Fruit fly (Drosophila melanogaster) Kc167 (cell line): ENCODE measurements around the gene ph-p.

ENCODE experiments used
- Myc ChIP-seq: fragments of >200 bp; optimal IDR thresholded peaks from 2 replicates; lab custom pipeline; 2017; ENCODE audit warnings: missing external identifiers
- Sin3A ChIP-seq: fragments of >200 bp; optimal IDR thresholded peaks from 2 replicates; lab custom pipeline; 2018; ENCODE audit warnings: missing external identifiers
- h ChIP-seq: fragments of >200 bp; optimal IDR thresholded peaks from 3 replicates; lab custom pipeline; 2018; ENCODE audit warnings: missing external identifiers
- insv ChIP-seq: fragments of >200 bp; optimal IDR thresholded peaks from 3 replicates; lab custom pipeline; 2018; ENCODE audit warnings: missing external identifiers
- psq ChIP-seq: fragments of >200 bp; optimal IDR thresholded peaks from 2 replicates; lab custom pipeline; 2017; ENCODE audit warnings: missing external identifiers
- ttk ChIP-seq: sonication (Bioruptor generic); optimal IDR thresholded peaks from 2 replicates; lab custom pipeline; 2017; ENCODE audit warnings: missing external identifiers

Gene ph-p

DNA sequence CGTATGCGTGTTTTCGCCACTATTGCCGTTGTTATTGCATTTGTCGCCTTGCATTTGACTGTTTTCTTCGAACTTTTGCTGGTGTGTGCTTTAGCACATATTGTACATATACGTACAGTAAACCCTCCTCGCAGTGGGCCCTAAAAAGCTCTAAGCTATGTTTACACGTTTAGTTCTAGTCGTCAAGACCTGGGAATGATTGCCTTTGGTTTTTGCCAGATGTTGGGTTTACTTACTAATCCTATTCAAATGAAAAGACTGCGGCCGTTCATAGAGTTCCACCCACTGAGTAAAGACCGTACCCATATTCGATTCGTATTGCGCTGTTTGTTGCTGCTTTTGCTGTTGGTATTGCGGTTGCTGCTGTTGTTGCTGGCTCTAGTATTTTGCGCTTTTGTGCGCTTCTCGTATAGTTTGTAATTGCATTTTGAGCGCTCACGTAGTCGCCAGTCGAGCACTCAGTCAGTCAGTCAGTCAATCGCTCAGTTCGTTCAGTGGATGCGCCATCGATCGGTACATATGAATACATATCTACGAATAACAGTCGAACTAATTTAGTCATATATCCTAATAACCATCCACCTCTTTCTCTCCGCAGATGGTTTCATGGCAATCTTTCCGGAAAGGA is 30.3 kb downstream of the ph-p start:
- no peak for TF ChIP-seq ttk
- no peak for TF ChIP-seq insv (lab: Kevin White, UChicago)
- no peak for TF ChIP-seq psq (lab: Kevin White, UChicago)
- no peak for TF ChIP-seq Myc (lab: Kevin White, UChicago)
- TF ChIP-seq h: no peak
- TF ChIP-seq Sin3A (lab: Kevin White, UChicago): no peak

DNA sequence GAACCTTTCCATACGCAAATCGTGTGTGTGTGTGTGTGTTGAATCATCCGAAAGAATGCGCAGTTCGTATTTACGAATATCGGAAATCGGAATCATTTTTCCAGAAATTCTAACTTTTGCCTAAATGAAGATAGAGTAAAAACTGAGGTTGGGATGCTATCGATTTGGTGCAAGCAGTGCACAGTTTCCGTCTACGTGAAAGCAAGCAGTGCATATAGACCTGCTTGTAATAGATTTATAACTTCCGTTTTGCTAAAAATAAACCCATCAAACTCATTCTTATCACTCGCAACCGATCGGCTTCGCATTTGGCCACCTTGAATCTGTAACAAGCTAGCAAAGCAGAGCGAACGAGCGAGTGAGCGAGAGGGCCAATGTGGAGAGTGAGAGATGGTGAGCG is 31.8 kb downstream of the ph-p start:
- no peak for TF ChIP-seq ttk
- TF ChIP-seq insv (lab: Kevin White, UChicago): no peak
- no peak for TF ChIP-seq psq (lab: Kevin White, UChicago)
- TF ChIP-seq Myc (lab: Kevin White, UChicago): no peak
- TF ChIP-seq h: no peak
- TF ChIP-seq Sin3A (lab: Kevin White, UChicago): no peak

DNA sequence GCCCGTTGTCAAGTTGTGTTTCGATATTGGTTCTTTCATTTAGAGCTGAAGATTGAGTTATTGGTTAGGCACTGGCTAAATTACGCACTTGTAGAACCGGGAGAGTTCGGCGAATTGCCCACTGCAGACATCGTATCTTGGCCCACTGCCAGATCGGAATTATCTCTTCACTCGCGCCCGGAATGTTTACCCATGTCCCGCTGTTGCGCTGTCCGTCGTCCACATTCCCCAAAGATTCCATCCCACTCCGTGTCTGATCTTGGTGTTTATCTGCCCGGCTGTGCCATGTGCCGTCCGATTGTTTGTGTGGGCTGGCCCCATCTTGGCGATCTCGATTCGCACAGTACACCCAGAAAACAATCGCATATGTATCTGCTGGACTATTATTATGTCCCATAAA is 33.8 kb downstream of the ph-p start:
- no peak for TF ChIP-seq ttk
- TF ChIP-seq Sin3A (lab: Kevin White, UChicago): no peak
- TF ChIP-seq insv (lab: Kevin White, UChicago): no peak
- no peak for TF ChIP-seq Myc (lab: Kevin White, UChicago)
- TF ChIP-seq h: no peak
- no peak for TF ChIP-seq psq (lab: Kevin White, UChicago)

DNA sequence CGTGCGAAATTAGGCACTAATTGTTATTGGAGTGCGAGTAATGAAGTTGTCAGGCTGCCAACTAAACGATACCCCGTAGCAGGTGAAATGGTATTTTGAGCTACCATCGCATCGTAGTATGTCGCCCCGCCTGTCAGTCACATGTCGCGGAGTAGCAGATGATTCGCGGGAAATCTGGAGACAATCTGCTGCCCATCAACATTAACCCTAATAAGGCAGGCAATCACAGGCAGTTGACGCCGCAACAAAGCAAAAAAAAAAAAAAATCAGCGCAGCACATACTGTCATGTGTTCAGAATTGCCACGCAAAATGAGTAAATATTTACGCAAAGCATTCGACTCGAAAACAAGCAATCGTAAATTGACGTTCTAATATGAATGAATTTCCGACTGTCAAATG is 34.3 kb downstream of the ph-p start:
- no peak for TF ChIP-seq psq (lab: Kevin White, UChicago)
- no peak for TF ChIP-seq h
- no peak for TF ChIP-seq Sin3A (lab: Kevin White, UChicago)
- no peak for TF ChIP-seq insv (lab: Kevin White, UChicago)
- TF ChIP-seq ttk: no peak
- no peak for TF ChIP-seq Myc (lab: Kevin White, UChicago)

DNA sequence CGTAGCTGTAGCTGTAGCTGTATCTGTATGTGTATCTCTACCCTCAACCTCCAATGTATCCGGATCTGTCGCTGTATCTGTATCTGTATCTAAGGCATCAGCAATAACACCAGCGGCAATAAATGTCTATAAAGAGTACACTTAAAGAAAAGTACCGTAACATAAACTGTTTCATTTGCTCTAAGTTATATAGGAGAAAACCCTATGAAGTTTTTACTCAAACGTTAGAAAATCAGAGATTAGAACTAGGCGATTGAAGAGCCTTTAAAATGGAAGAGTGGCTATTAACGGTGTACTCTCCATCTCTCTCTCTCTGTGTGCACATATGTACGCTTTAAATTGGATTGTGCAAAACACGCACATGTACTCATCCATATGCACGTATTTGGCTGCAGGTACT is 39.9 kb downstream of the ph-p start:
- TF ChIP-seq insv (lab: Kevin White, UChicago) (no peak), Sin3A (lab: Kevin White, UChicago) (no peak), Myc (lab: Kevin White, UChicago) (no peak), psq (lab: Kevin White, UChicago) (no peak), ttk (no peak), h (no peak)

DNA sequence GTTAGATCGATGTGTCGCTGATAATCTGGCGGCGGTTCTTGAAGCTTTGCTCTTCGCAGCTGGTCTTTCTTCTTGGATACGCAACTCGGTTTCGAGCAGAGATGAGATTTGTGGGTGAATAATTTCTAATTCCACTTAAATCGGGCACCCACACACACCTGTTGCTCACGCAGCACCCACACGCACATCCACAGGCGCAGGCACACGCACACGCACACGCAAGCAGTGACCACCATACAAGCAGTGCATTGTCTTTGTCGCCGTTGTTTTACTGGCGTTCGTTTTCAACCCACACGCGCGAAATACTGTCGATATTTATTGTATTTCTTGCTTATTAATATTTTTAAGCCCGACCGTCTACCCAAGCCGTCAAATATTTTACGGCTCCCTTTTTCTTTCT is 41.8 kb downstream of the ph-p start:
- TF ChIP-seq Sin3A (lab: Kevin White, UChicago) (no peak), insv (lab: Kevin White, UChicago) (no peak), psq (lab: Kevin White, UChicago) (no peak), Myc (lab: Kevin White, UChicago) (no peak), ttk (no peak), h (no peak)

DNA sequence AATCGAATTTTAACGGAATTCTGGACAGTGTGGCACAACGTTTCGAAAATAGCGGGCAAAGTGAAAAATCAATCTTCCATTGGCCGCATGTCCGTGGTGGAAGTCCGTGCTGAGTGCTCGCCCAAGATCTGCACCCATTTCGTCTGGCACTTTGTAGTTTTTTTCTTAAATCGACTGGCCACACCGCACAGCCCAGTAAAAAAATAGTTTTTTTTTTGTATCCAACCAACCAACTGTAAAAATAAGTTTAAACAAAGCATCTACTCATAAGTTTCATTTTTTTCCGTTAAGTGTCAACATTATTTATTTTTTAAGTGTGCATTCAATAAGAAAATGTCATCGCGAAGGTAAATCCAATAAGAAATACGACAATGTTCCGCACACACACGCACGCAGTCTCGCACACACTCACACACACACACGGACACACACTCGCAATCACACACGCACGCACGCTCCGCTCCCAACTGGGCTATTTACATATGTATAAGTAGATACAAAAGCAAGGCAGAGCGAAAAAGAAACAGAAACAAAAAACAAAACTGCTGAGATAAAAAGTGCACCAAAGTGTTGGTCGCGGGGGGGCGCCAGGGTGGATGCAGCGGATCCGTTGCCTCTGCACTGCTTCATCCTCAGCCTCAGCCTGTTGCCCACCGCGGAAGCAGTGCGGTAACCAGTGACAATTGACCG is 44.0 kb downstream of the ph-p start, which contains the start of gene csw:
Gene csw, plus strand, starts transcription at position 163 of the 690 bp plus-strand sequence.
- TF ChIP-seq Myc (lab: Kevin White, UChicago): no peak
- TF ChIP-seq insv (lab: Kevin White, UChicago): no peak
- TF ChIP-seq Sin3A (lab: Kevin White, UChicago): no peak
- TF ChIP-seq psq (lab: Kevin White, UChicago): no peak
- TF ChIP-seq ttk: no peak
- no peak for TF ChIP-seq h

DNA sequence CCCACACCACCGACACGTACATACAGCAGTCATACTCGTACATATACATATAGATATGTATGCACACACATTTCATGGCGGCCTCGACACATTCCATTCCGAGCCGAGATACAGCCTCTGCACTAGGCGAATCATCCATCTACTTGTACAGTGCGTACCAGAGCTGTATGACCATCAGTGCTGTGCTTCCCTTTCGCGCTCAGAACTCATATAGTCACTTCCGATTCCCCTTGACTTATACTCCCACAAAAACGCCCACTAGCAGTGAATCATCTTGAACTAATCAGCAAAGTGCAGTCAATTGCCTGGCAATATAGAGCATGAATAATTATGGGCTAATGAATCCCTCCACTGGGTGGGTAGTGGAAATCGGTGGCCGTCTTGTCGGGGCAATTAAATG is 48.4 kb downstream of the ph-p start:
- TF ChIP-seq insv (lab: Kevin White, UChicago): no peak
- no peak for TF ChIP-seq psq (lab: Kevin White, UChicago)
- no peak for TF ChIP-seq h
- TF ChIP-seq Myc (lab: Kevin White, UChicago): no peak
- no peak for TF ChIP-seq ttk
- TF ChIP-seq Sin3A (lab: Kevin White, UChicago): no peak

DNA sequence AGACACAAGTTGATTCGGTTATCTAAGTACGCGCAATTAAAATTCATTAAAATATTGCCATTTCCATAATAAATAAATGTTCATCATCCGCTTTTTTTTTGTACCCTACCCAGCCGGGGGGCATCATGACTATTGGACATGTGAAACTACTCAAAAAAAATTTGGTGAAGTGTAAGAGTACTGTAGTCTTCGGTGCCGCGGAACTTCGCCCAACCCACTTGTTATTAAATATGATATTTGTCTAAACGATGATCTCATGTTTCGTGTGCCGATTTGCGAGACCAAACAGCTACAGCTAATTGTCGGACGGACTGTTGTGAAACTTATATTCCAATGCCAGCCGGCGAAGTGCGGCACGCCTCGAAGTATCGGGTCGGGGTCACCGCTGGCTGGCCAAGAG is 49.4 kb downstream of the ph-p start:
- TF ChIP-seq Sin3A (lab: Kevin White, UChicago) (no peak), Myc (lab: Kevin White, UChicago) (no peak), psq (lab: Kevin White, UChicago) (no peak), h (no peak), insv (lab: Kevin White, UChicago) (no peak), ttk (no peak)

DNA sequence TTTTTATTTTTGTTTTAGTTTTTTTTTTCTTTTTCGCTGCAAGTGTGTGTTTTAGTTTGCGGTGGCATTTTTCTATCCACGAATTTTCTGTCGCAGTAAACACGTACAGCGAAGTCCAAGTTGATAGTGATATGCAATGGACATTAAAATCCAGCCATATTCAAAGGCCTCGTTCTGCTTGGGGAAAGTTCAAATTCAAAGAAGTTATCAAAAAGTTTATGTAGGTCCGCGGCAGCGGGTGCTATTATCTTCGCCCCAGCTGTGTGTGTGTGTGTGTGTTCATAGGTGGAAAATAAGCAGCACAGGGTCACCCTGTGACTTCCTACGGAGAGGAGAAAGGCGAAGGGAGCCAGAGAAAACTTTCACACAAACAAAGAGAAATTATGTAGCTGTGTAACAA is 50.7 kb downstream of the ph-p start:
- TF ChIP-seq Sin3A (lab: Kevin White, UChicago) (no peak), ttk (no peak), h (no peak), Myc (lab: Kevin White, UChicago) (no peak), psq (lab: Kevin White, UChicago) (no peak), insv (lab: Kevin White, UChicago) (no peak)

DNA sequence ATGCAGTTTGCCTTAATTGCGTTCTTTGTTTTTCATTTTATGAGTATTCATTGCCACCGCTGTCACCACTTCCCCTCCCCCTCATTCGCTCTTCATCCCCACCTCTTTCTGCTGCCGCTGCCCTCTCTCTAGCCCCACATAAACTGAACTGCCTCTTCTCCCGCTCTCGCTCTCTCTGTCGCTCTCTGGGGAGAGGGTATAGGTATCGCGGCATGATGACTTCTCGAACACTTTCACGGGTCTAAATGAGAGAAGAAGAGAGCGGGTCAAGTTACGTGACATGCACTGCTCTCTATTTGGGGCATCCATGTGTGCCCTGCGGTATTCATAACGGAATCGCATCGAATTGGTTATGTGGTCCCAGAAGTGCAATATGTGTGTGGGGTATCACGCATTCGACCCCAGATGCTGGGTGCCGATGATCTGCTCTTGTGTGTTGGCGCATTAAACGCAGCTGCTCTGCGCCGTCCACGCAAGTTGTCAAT is 54.5 kb downstream of the ph-p start:
- TF ChIP-seq insv (lab: Kevin White, UChicago): no peak
- TF ChIP-seq ttk: no peak
- no peak for TF ChIP-seq psq (lab: Kevin White, UChicago)
- no peak for TF ChIP-seq h
- no peak for TF ChIP-seq Myc (lab: Kevin White, UChicago)
- no peak for TF ChIP-seq Sin3A (lab: Kevin White, UChicago)

DNA sequence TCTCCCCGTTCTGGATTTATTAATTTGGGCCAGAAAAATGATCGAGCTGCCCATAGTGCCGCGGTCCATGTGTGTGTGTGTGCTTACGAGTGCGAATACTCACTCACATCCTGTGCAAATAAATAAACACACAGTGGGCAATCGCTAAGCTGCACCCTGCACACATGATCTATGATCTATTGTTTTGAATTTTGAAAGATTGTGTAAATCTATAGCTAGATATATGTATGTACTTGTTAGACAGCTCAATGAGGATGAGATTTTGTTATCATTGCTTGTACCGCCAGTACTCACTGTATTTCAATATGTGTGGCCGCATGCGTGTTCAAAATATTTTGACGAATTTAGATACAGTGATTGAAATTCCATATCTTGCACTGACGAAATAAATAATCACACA is 55.1 kb downstream of the ph-p start:
- TF ChIP-seq psq (lab: Kevin White, UChicago) (no peak), Sin3A (lab: Kevin White, UChicago) (no peak), insv (lab: Kevin White, UChicago) (no peak), h (no peak), Myc (lab: Kevin White, UChicago) (no peak), ttk (no peak)
